Fruit fly (Drosophila melanogaster): ENCODE measurements around the gene nod.
A peak's percentile ranks its signal among the peaks of the same experiment; 100 is the strongest.

Gene nod

dm6 chrX:11548701-11549100 lies 31.9 kb upstream of the nod start (continued):
- peak; percentile 3 for TF ChIP-seq CG11762 (GFP tag; optimal IDR thresholded peaks at IDR 0.05; ENCODE audit: insufficient read depth)
- peak; percentile 9 for TF ChIP-seq CG31627 (GFP tag; optimal IDR thresholded peaks at IDR 0.05)
- peak; percentile 15 for TF ChIP-seq CG1621 (tag; optimal IDR thresholded peaks at IDR 0.05)
- peak; percentile 54 for TF ChIP-seq Hr4 (GFP tag; optimal IDR thresholded peaks at IDR 0.05)
- TF ChIP-seq topi (GFP tag; optimal IDR thresholded peaks at IDR 0.05) = peak; percentile 30
- peak; percentile 29 for TF ChIP-seq CG7368 (GFP tag; optimal IDR thresholded peaks at IDR 0.05)
- peak; percentile 54 for TF ChIP-seq CG10631 (GFP tag; optimal IDR thresholded peaks at IDR 0.05)
- TF ChIP-seq Met (GFP tag; optimal IDR thresholded peaks at IDR 0.05) = peak; percentile 2
- peak; percentile 13 for TF ChIP-seq cyc (GFP tag; optimal IDR thresholded peaks at IDR 0.05)
- peak; percentile 52 for TF ChIP-seq OdsH (GFP tag; optimal IDR thresholded peaks at IDR 0.05)
- peak; percentile 38 for TF ChIP-seq CG10669 (GFP tag; optimal IDR thresholded peaks at IDR 0.05)
- TF ChIP-seq CG15336 (GFP tag; IDR thresholded peaks at IDR 0.05) = peak; percentile 76
- TF ChIP-seq Gug (GFP tag; IDR thresholded peaks at IDR 0.05) = peak; percentile 34; the same call in 1 of the 2 replicates
- peak; percentile 24 for TF ChIP-seq CG3032 (tag; optimal IDR thresholded peaks at IDR 0.05)
- TF ChIP-seq eg (GFP tag; IDR thresholded peaks at IDR 0.05) = peak; percentile 70
- TF ChIP-seq CG6854 (GFP tag; optimal IDR thresholded peaks at IDR 0.05) = no peak
- TF ChIP-seq CG3919 (GFP tag; optimal IDR thresholded peaks at IDR 0.05) = peak; percentile 65
- peak; percentile 91 for TF ChIP-seq Eip78C (GFP tag)
- TF ChIP-seq fd59A (GFP tag; optimal IDR thresholded peaks at IDR 0.05) = no peak
- TF ChIP-seq spab (GFP tag; optimal IDR thresholded peaks at IDR 0.05) = peak; percentile 13

- TF ChIP-seq CG11762 (GFP tag; optimal IDR thresholded peaks at IDR 0.05; ENCODE audit: insufficient read depth) (no peak), Sox15 (GFP tag; optimal IDR thresholded peaks at IDR 0.05) (no peak), CG10631 (GFP tag; optimal IDR thresholded peaks at IDR 0.05) (peak; percentile 40), CG6808 (GFP tag; optimal IDR thresholded peaks at IDR 0.05) (no peak), Hr39 (GFP tag; optimal IDR thresholded peaks at IDR 0.05) (peak; percentile 66), Met (GFP tag; optimal IDR thresholded peaks at IDR 0.05) (peak; percentile 60), Ets21C (GFP tag; optimal IDR thresholded peaks at IDR 0.05) (peak; percentile 42), CG9139 (GFP tag; optimal IDR thresholded peaks at IDR 0.05) (no peak), Hr4 (GFP tag; optimal IDR thresholded peaks at IDR 0.05) (peak; percentile 12), CG10669 (GFP tag; optimal IDR thresholded peaks at IDR 0.05) (peak; percentile 26), CG3919 (GFP tag; optimal IDR thresholded peaks at IDR 0.05) (peak; percentile 40), CG6163 (GFP tag; IDR thresholded peaks at IDR 0.05) (no peak), Eip93F (GFP tag; optimal IDR thresholded peaks at IDR 0.05) (no peak), dac (GFP tag; optimal IDR thresholded peaks at IDR 0.05) (no peak), ss (GFP tag; optimal IDR thresholded peaks at IDR 0.05) (no peak), topi (GFP tag; optimal IDR thresholded peaks at IDR 0.05) (peak; percentile 66), Sox14 (GFP tag; optimal IDR thresholded peaks at IDR 0.05) (peak; percentile 37), lz (GFP tag; optimal IDR thresholded peaks at IDR 0.05) (peak; percentile 34), achi (GFP tag; optimal IDR thresholded peaks at IDR 0.05) (peak; percentile 57), fd59A (GFP tag; optimal IDR thresholded peaks at IDR 0.05) (no peak), dsx (GFP tag; optimal IDR thresholded peaks at IDR 0.05; ENCODE audit: poor library complexity, severe bottlenecking) (no peak), CG8119 (GFP tag; IDR thresholded peaks at IDR 0.05) (peak; percentile 47; the same call in 1 of the 3 replicates), Lpt (GFP tag; optimal IDR thresholded peaks at IDR 0.05) (no peak), Ets96B (tag; optimal IDR thresholded peaks at IDR 0.05) (peak; percentile 23), Eip78C (GFP tag) (peak; percentile 74), CG6792 (GFP tag; optimal IDR thresholded peaks at IDR 0.05) (peak; percentile 38), CG4318 (GFP tag; optimal IDR thresholded peaks at IDR 0.05) (no peak), Blimp-1 (GFP tag; optimal IDR thresholded peaks at IDR 0.05) (no peak), Smox (GFP tag; optimal IDR thresholded peaks at IDR 0.05) (peak; percentile 56), CG7368 (GFP tag; optimal IDR thresholded peaks at IDR 0.05) (no peak), cyc (GFP tag; optimal IDR thresholded peaks at IDR 0.05) (peak; percentile 53), Sox102F (GFP tag; optimal IDR thresholded peaks at IDR 0.05) (peak; percentile 38), CG1621 (tag; optimal IDR thresholded peaks at IDR 0.05) (no peak), CG8319 (GFP tag; optimal IDR thresholded peaks at IDR 0.05) (no peak), CG11902 (GFP tag; optimal IDR thresholded peaks at IDR 0.05) (no peak), CG6276 (GFP tag; optimal IDR thresholded peaks at IDR 0.05) (no peak), CG34406 (GFP tag; optimal IDR thresholded peaks at IDR 0.05) (no peak), esn (GFP tag; optimal IDR thresholded peaks at IDR 0.05) (peak; percentile 61), Gug (GFP tag; IDR thresholded peaks at IDR 0.05) (peak; percentile 34; the same call in 1 of the 2 replicates), net (GFP tag; optimal IDR thresholded peaks at IDR 0.05) (peak; percentile 38), CG15336 (GFP tag; IDR thresholded peaks at IDR 0.05) (peak; percentile 34; the same call in 1 of the 2 replicates), CG16779 (tag; optimal IDR thresholded peaks at IDR 0.05) (no peak)
These were observed 30.5 kb upstream of the nod start for dm6 chrX:11550078-11550477.

Measured in whole organism, prepupa.